Fruit fly (Drosophila melanogaster) whole organism, adult: ENCODE measurements around the gene tctn.

Experiments used
- CG11617 ChIP-seq: fragments of 200-800 bp; sonication (Bioruptor generic); optimal IDR thresholded peaks from 2 replicates; lab custom pipeline; 2017; ENCODE audit warnings: mild to moderate bottlenecking, missing biosample characterization, missing genetic modification reagents, missing genetic modification characterization
- CG12768 ChIP-seq: fragments of 200-800 bp; sonication (Bioruptor generic); optimal IDR thresholded peaks from 2 replicates; lab custom pipeline; 2017; ENCODE audit warnings: missing biosample characterization, missing genetic modification characterization, mild to moderate bottlenecking, moderate library complexity, missing genetic modification reagents
- CG14711 ChIP-seq: fragments of 200-800 bp; sonication (Bioruptor generic); optimal IDR thresholded peaks from 2 replicates; lab custom pipeline; 2018; ENCODE audit warnings: missing biosample characterization, mild to moderate bottlenecking, missing genetic modification characterization, moderate library complexity
- CG1620 ChIP-seq: fragments of 200-800 bp; sonication (Bioruptor generic); optimal IDR thresholded peaks from 2 replicates; lab custom pipeline; 2016; ENCODE audit warnings: missing biosample characterization, missing genetic modification characterization
- CG33017 ChIP-seq: fragments of 200-800 bp; sonication (Bioruptor generic); optimal IDR thresholded peaks from 2 replicates; lab custom pipeline; 2018; ENCODE audit warnings: missing biosample characterization, mild to moderate bottlenecking, missing genetic modification characterization, moderate library complexity
- CG5204 ChIP-seq: fragments of 200-800 bp; sonication (Bioruptor generic); optimal IDR thresholded peaks from 2 replicates; lab custom pipeline; 2016; ENCODE audit warnings: missing biosample characterization, missing genetic modification characterization
- CG7045 ChIP-seq: fragments of 200-800 bp; sonication (Bioruptor generic); optimal IDR thresholded peaks from 2 replicates; lab custom pipeline; 2017; ENCODE audit warnings: missing biosample characterization, mild to moderate bottlenecking, missing genetic modification characterization
- CG7101 ChIP-seq: fragments of 200-800 bp; sonication (Bioruptor generic); optimal IDR thresholded peaks from 2 replicates; lab custom pipeline; 2018; ENCODE audit warnings: missing biosample characterization, mild to moderate bottlenecking, missing genetic modification characterization, moderate library complexity
- Clk ChIP-seq: fragments of 200-800 bp; sonication (Bioruptor generic); optimal IDR thresholded peaks from 2 replicates; lab custom pipeline; 2017; ENCODE audit warnings: missing biosample characterization, missing genetic modification characterization
- Crg-1 ChIP-seq: fragments of 200-800 bp; sonication (Bioruptor generic); optimal IDR thresholded peaks from 2 replicates; lab custom pipeline; 2016; ENCODE audit warnings: missing biosample characterization, missing genetic modification characterization
- Hr96 ChIP-seq: fragments of 200-800 bp; sonication (Bioruptor generic); optimal IDR thresholded peaks from 2 replicates; lab custom pipeline; 2016; ENCODE audit warnings: missing biosample characterization, missing genetic modification characterization
- Mnt ChIP-seq: fragments of 200-800 bp; sonication (Bioruptor generic); optimal IDR thresholded peaks from 2 replicates; lab custom pipeline; 2016; ENCODE audit warnings: missing biosample characterization, mild to moderate bottlenecking, missing genetic modification characterization
- bab1 ChIP-seq: fragments of 200-800 bp; sonication (Bioruptor generic); optimal IDR thresholded peaks from 3 replicates; lab custom pipeline; 2019; ENCODE audit warnings: missing biosample characterization, mild to moderate bottlenecking, missing genetic modification characterization, moderate library complexity
- cic ChIP-seq: fragments of 200-800 bp; sonication (Bioruptor generic); optimal IDR thresholded peaks from 2 replicates; lab custom pipeline; 2017; ENCODE audit warnings: missing biosample characterization, mild to moderate bottlenecking, missing genetic modification characterization, moderate library complexity
- cnc ChIP-seq, 2 experiments: fragments of >200 bp; optimal IDR thresholded peaks; 2 replicates each; lab custom pipeline; 2017
- kay ChIP-seq: fragments of 200-800 bp; sonication (Bioruptor generic); peaks from one replicate; lab custom pipeline; 2016; ENCODE audit warnings: missing biosample characterization, missing genetic modification characterization, borderline replicate concordance
- ovo ChIP-seq: fragments of 200-800 bp; sonication (Bioruptor generic); optimal IDR thresholded peaks from 2 replicates; lab custom pipeline; 2016; ENCODE audit warnings: missing biosample characterization, missing genetic modification characterization
- pad ChIP-seq: fragments of 200-800 bp; sonication (Bioruptor generic); optimal IDR thresholded peaks from 3 replicates; lab custom pipeline; 2017; ENCODE audit warnings: missing biosample characterization, missing genetic modification characterization, mild to moderate bottlenecking, moderate library complexity, missing genetic modification reagents
- tj ChIP-seq: fragments of 200-800 bp; sonication (Bioruptor generic); optimal IDR thresholded peaks from 3 replicates; lab custom pipeline; 2017; ENCODE audit warnings: missing biosample characterization, mild to moderate bottlenecking, missing genetic modification characterization, moderate library complexity
- toe ChIP-seq: fragments of 200-800 bp; sonication (Bioruptor generic); optimal IDR thresholded peaks from 2 replicates; lab custom pipeline; 2016; ENCODE audit warnings: missing biosample characterization, missing genetic modification characterization

Gene tctn

dm6 chr2L:6090365-6090764, 40.1 kb downstream of the tctn start:
- no peak for TF ChIP-seq cic (GFP tag; lab: Kevin White, UChicago)
- no peak for TF ChIP-seq CG11617
- TF ChIP-seq bab1 (GFP tag; lab: Kevin White, UChicago): no peak
- TF ChIP-seq CG12768: no peak
- no peak for TF ChIP-seq kay
- TF ChIP-seq Clk (GFP tag; lab: Kevin White, UChicago): no peak
- no peak for TF ChIP-seq CG7045 (GFP tag; lab: Kevin White, UChicago)
- no peak for TF ChIP-seq CG5204 (GFP tag; lab: Kevin White, UChicago)
- no peak for TF ChIP-seq CG1620 (GFP tag; lab: Kevin White, UChicago)
- TF ChIP-seq tj: no peak
- no peak for TF ChIP-seq pad (GFP tag; lab: Kevin White, UChicago)
- TF ChIP-seq ovo (GFP tag; lab: Kevin White, UChicago): no peak
- TF ChIP-seq Crg-1 (GFP tag; lab: Kevin White, UChicago): no peak
- no peak for TF ChIP-seq Mnt
- TF ChIP-seq CG7101 (tag; lab: Kevin White, UChicago): no peak

- peak; percentile 99 for TF ChIP-seq cic (GFP tag; lab: Kevin White, UChicago)
- TF ChIP-seq CG12768: no peak
Measured at dm6 chr2L:6089604-6090198, 40.8 kb downstream of the tctn start.

dm6 chr2L:6088371-6089365, 41.8 kb downstream of the tctn start:
- TF ChIP-seq CG14711 (tag; lab: Kevin White, UChicago) (no peak), toe (GFP tag; lab: Kevin White, UChicago) (no peak), Crg-1 (GFP tag; lab: Kevin White, UChicago) (peak; percentile 49), CG7045 (GFP tag; lab: Kevin White, UChicago) (peak; percentile 47), Clk (GFP tag; lab: Kevin White, UChicago) (peak; percentile 47), pad (GFP tag; lab: Kevin White, UChicago) (peak; percentile 54), kay (peak; percentile 100), ovo (GFP tag; lab: Kevin White, UChicago) (peak; percentile 63), CG7101 (tag; lab: Kevin White, UChicago) (peak; percentile 66), CG11617 (peak; percentile 69), CG33017 (peak; percentile 48), CG12768 (peak; percentile 88), Hr96 (peak; percentile 52), cic (GFP tag; lab: Kevin White, UChicago) (peak; percentile 99), CG5204 (GFP tag; lab: Kevin White, UChicago) (no peak), bab1 (GFP tag; lab: Kevin White, UChicago) (peak; percentile 79), CG1620 (GFP tag; lab: Kevin White, UChicago) (peak; percentile 19), Mnt (peak; percentile 99), tj (peak; percentile 85), cnc (optimal IDR thresholded peaks at IDR 0.05; lab: Kevin White, UChicago) (peak; percentile 91 to 93)

- TF ChIP-seq kay: no peak
Measured at dm6 chr2L:6087685-6088084, 42.8 kb downstream of the tctn start.

DNA sequence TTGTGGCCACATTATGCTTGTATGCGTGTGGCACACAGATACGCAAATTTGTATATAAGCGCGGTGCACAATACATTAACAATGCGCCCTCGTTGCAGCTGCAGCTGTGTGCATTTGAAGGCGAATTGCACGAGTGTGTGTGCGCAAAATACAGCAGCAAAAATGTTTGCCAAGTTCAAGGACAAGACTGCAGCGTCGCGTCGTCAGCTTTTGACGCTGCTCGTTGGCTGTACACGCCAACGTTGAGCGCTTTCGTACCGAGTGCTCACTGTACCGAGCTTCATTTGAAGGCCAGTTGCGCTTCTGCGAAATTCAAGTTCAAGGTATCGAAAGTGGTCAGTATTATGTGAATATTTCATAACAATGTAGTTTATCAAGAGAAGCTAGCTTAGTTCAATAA, 43.7 kb downstream of the tctn start:
- TF ChIP-seq CG14711 (tag; lab: Kevin White, UChicago): peak; percentile 8
- TF ChIP-seq tj: peak; percentile 29
- no peak for TF ChIP-seq Mnt
- TF ChIP-seq bab1 (GFP tag; lab: Kevin White, UChicago): no peak
- peak; percentile 20 for TF ChIP-seq CG12768

DNA sequence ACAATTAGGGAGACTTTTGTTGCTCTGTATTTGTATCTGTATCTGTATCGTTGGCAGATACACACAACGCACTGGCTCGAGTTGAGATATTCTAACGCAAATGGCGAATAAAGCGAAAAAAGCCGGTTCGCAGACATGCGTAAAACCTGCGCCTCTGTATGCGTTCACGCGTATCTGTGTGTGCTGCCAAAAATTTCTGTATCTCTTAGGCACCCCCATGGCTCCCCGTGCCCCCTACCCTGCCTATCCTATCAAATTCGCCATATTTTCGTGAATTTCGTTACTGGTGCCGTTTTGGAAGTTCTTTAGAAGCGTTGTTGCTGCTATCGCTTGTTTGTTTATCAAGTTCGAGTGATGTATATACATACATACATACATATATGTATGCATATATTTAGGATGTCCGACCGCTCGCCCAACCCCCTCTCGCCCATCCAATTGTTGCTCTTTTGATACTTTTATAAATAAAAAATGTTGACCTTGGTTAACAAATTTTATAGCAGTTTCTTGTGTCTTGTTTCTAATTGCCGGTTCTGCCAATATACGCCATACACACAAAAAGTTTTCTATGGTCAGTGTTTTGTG, 44.6 kb downstream of the tctn start:
- no peak for TF ChIP-seq bab1 (GFP tag; lab: Kevin White, UChicago)
- TF ChIP-seq toe (GFP tag; lab: Kevin White, UChicago): no peak
- no peak for TF ChIP-seq CG5204 (GFP tag; lab: Kevin White, UChicago)
- TF ChIP-seq pad (GFP tag; lab: Kevin White, UChicago): no peak

- TF ChIP-seq Hr96 (no peak), cic (GFP tag; lab: Kevin White, UChicago) (peak; percentile 9), CG5204 (GFP tag; lab: Kevin White, UChicago) (no peak), CG7045 (GFP tag; lab: Kevin White, UChicago) (no peak), toe (GFP tag; lab: Kevin White, UChicago) (no peak), cnc (optimal IDR thresholded peaks at IDR 0.05; lab: Kevin White, UChicago) (peak in 1 of 2 experiments; percentile 55), CG1620 (GFP tag; lab: Kevin White, UChicago) (no peak)
Measured at dm6 chr2L:6084694-6085093, 45.8 kb downstream of the tctn start.
